Worm (Caenorhabditis elegans) whole organism, late embryonic: Measurements from ENCODE around the gene fbxb-108.

ENCODE experiments used
- che-1 ChIP-seq: sonication (generic microtip); optimal IDR thresholded peaks from 2 replicates; lab custom pipeline; 2016; ENCODE audit warnings: mild to moderate bottlenecking, missing genetic modification characterization, missing compliant biosample characterization
- ets-4 ChIP-seq: sonication (generic microtip); optimal IDR thresholded peaks from 2 replicates; lab custom pipeline; 2016; ENCODE audit warnings: missing genetic modification characterization, missing compliant biosample characterization
- fkh-10 ChIP-seq: fragments of 150-350 bp; optimal IDR thresholded peaks from 2 replicates; lab custom pipeline; 2014; ENCODE audit warnings: missing biosample characterization, missing genetic modification reagents, missing genetic modification characterization
- lin-11 ChIP-seq: fragments of 200-800 bp; sonication (Bioruptor generic); optimal IDR thresholded peaks from 2 replicates; lab custom pipeline; 2018; ENCODE audit warnings: mild to moderate bottlenecking, missing genetic modification characterization, missing compliant biosample characterization
- madf-2 ChIP-seq: sonication (generic microtip); optimal IDR thresholded peaks from 2 replicates; lab custom pipeline; 2017; ENCODE audit warnings: missing genetic modification characterization, missing compliant biosample characterization
- mec-3 ChIP-seq: sonication (generic microtip); optimal IDR thresholded peaks from 2 replicates; lab custom pipeline; 2016; ENCODE audit warnings: borderline replicate concordance, missing genetic modification characterization, missing compliant biosample characterization
- pax-1 ChIP-seq: fragments of 150-350 bp; optimal IDR thresholded peaks from 2 replicates; lab custom pipeline; 2014; ENCODE audit warnings: missing biosample characterization, missing genetic modification characterization
- pha-4 ChIP-seq: fragments of 150-350 bp; optimal IDR thresholded peaks from 2 replicates; lab custom pipeline; 2018; ENCODE audit warnings: missing biosample characterization, missing genetic modification reagents, missing genetic modification characterization
- zip-5 ChIP-seq: sonication (generic microtip); optimal IDR thresholded peaks from 2 replicates; lab custom pipeline; 2016; ENCODE audit warnings: missing genetic modification characterization, missing compliant biosample characterization

DNA sequence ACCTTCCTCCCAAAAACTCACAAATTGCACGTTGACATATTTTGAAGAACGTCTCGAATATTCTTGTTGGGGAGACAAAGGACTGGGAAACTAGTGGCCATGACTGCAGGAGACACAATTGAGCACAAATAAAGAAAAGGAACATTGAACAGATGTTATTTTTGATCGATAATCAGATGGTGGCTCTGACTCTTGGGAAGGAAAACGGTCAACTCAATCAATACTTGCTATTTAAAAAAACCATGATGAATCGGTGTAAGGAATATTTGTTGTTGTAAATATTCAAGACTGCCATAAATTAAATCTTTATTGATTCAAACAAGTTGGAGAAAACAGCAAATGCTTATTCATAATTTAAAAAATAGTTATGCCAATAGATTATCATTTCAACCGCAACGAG is 6.0 kb downstream of the fbxb-108 start, which contains the start of gene fbxb-105:
- TF ChIP-seq ets-4: no peak
- no peak for TF ChIP-seq madf-2 (tag; lab: Kevin White, UChicago)
- TF ChIP-seq mec-3: no peak
- TF ChIP-seq fkh-10 (GFP tag; lab: Kevin White, UChicago): no peak
- TF ChIP-seq che-1: no peak
- TF ChIP-seq pha-4 (tag; lab: Kevin White, UChicago): no peak
- TF ChIP-seq pax-1 (tag; lab: Kevin White, UChicago): no peak
- no peak for TF ChIP-seq zip-5 (tag; lab: Kevin White, UChicago)
- TF ChIP-seq lin-11 (tag; lab: Kevin White, UChicago): no peak
